Worm (Caenorhabditis elegans) whole organism, young adult: ENCODE results near the gene sfxn-1.3.

ENCODE experiments used
- cebp-1 ChIP-seq, 2 experiments: fragments of 200-800 bp in 1 of 2; sonication (Bioruptor generic) in 1 of 2; sonication (generic microtip) in 1 of 2; IDR thresholded peaks in 1 of 2; optimal IDR thresholded peaks in 1 of 2; 2 replicates each; pipeline versions ENCODE4 v1.3.6 to Lab custom; 2017 to 2022; ENCODE audit warnings: missing compliant biosample characterization in 2 of 2, missing genetic modification characterization in 2 of 2, mild to moderate bottlenecking in 1 of 2, missing genetic modification reagents in 1 of 2, moderate library complexity in 1 of 2
- ceh-91 ChIP-seq: fragments of 200-800 bp; sonication (Bioruptor generic); IDR thresholded peaks from 2 replicates; pipeline ENCODE4 v1.3.6; 2022; ENCODE audit warnings: missing genetic modification reagents, missing genetic modification characterization, missing compliant biosample characterization
- nfyb-1 ChIP-seq: fragments of 200-800 bp; sonication (Bioruptor generic); IDR thresholded peaks from 2 replicates; pipeline ENCODE4 v1.3.6; 2022; ENCODE audit warnings: missing genetic modification reagents, missing genetic modification characterization, missing compliant biosample characterization
- rpc-1 ChIP-seq, 2 experiments: fragments of 150-350 bp in 1 of 2; sonication (generic microtip) in 1 of 2; optimal IDR thresholded peaks; 2 replicates each; lab custom pipeline; 2014 to 2018; ENCODE audit warnings: missing biosample characterization in 1 of 2, missing genetic modification characterization in 1 of 2, missing genetic modification reagents in 1 of 2, missing genotype in 1 of 2
- sea-2 ChIP-seq: fragments of 200-800 bp; sonication (Bioruptor generic); IDR thresholded peaks from 2 replicates; pipeline ENCODE4 v1.3.6; 2022; ENCODE audit warnings: missing genetic modification characterization, missing compliant biosample characterization
- snpc-4 ChIP-seq, 5 experiments: fragments of 150-350 bp in 1 of 5; sonication (generic microtip) in 4 of 5; optimal IDR thresholded peaks; 2 replicates each; lab custom pipeline; 2014 to 2018; ENCODE audit warnings: missing genetic modification characterization in 5 of 5, missing biosample characterization in 3 of 5, antibody characterized with exemption in 2 of 5, mild to moderate bottlenecking in 2 of 5, missing compliant biosample characterization in 2 of 5, missing genotype in 2 of 5, moderate library complexity in 2 of 5, missing genetic modification reagents in 1 of 5
- unc-62 ChIP-seq: fragments of 150-350 bp; optimal IDR thresholded peaks from 2 replicates; lab custom pipeline; 2014; ENCODE audit warnings: missing biosample characterization, missing genetic modification reagents, missing genetic modification characterization

DNA sequence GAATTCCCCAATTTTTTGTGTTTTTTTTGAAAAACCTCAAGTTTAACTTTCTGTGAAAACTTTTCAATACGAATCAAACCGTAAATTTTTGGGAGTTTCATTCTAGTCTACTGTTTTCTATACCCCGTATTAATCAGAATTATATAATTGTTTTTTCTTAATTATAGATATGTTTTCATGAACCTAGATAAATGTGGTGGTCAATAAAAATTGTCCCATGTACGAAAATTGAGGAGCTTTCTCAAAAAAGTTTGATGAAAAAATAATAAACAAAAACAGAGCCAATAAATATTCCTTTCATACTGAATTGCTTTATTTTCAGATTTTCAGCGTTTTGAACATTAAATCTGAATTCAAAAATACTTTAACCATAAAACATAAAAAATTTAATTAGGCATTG lies 16.2 kb upstream of the sfxn-1.3 start, which contains the start of gene Y6E2A.1:
- no peak for TF ChIP-seq cebp-1 (GFP tag; IDR thresholded peaks at IDR 0.05; lab: Robert Waterston, UW)
- no peak for TF ChIP-seq cebp-1 (tag; optimal IDR thresholded peaks at IDR 0.05; lab: Kevin White, UChicago)
- no peak for TF ChIP-seq ceh-91 (GFP tag; lab: Robert Waterston, UW)
- no peak for TF ChIP-seq unc-62 (GFP tag; lab: Kevin White, UChicago)
- TF ChIP-seq nfyb-1 (GFP tag; lab: Robert Waterston, UW): no peak
- TF ChIP-seq rpc-1 (optimal IDR thresholded peaks at IDR 0.05; lab: Kevin White, UChicago): no peak
- no peak for TF ChIP-seq rpc-1 (tag; optimal IDR thresholded peaks at IDR 0.05; lab: Kevin White, UChicago)
- no peak for TF ChIP-seq sea-2 (GFP tag; lab: Robert Waterston, UW)
- no peak for TF ChIP-seq snpc-4 (GFP tag; optimal IDR thresholded peaks at IDR 0.05; lab: Kevin White, UChicago)
- no peak for TF ChIP-seq snpc-4 (tag; optimal IDR thresholded peaks at IDR 0.05; lab: Kevin White, UChicago)
